Worm (Caenorhabditis elegans): ENCODE data around the gene bgnt-1.4.

bgnt-1.4 gene

DNA sequence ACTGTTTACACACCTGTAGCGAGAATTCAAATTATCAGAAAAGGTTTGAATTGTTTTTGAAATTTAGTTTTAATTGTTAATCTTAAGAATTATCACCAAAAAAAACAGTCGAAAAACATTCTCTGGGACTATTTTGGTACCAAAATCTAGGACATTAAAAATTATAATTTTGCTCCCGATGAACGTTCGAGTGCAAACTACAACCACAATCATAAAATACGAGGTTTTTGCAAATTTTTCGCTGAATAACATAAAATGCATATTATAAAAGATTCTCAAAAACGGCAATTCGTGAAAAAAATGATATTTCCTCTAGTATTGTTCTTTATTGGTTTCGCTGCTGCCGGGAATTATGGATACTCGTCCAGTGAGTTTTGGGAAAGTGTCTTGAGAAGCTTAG lies 29.6 kb downstream of the bgnt-1.4 start, which contains the start of gene R02F11.12:
R02F11.12 (plus strand) TSS at position 301 of the 400 bp plus-strand sequence.
- TF ChIP-seq hlh-15 (tag; optimal IDR thresholded peaks at IDR 0.05) (no peak), ceh-19 (GFP tag; optimal IDR thresholded peaks at IDR 0.05) (no peak), che-1 (tag; optimal IDR thresholded peaks at IDR 0.05) (no peak), ceh-34 (tag; optimal IDR thresholded peaks at IDR 0.05) (no peak), ceh-18 (tag; optimal IDR thresholded peaks at IDR 0.05) (no peak), ceh-2 (tag; optimal IDR thresholded peaks at IDR 0.05) (no peak), nhr-11 (tag; optimal IDR thresholded peaks at IDR 0.05) (no peak), unc-86 (tag; optimal IDR thresholded peaks at IDR 0.05) (no peak), tbx-7 (tag; optimal IDR thresholded peaks at IDR 0.05) (no peak), fax-1 (tag; optimal IDR thresholded peaks at IDR 0.05) (no peak), odd-2 (tag; optimal IDR thresholded peaks at IDR 0.05) (no peak), pqm-1 (tag; optimal IDR thresholded peaks at IDR 0.05) (no peak)

DNA sequence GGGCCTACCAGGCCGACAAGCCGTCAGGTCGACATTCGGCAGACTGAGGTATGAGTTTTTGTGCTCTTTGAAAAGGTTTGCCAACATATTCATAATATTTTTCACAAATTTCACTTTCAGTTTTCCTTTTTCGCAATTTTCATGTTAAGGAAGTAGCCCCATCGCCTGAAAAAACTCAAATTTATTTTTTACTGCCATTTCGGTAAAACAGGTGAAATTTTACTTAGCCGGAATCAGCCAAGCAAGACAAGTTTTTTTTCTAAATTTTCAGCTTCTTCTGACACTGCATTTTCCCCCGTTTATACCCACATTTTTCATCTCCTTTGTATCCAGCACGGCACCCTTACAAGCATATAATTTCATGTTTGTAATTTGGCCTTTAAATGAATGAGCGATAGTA lies 30.8 kb downstream of the bgnt-1.4 start, which contains the start of gene R02F11.11:
R02F11.11 (plus strand) TSS at position 301 of the 400 bp plus-strand sequence.
- TF ChIP-seq ceh-14 (tag; optimal IDR thresholded peaks at IDR 0.05): no peak
- TF ChIP-seq ceh-31 (tag; optimal IDR thresholded peaks at IDR 0.05): no peak
- TF ChIP-seq unc-86 (tag; optimal IDR thresholded peaks at IDR 0.05): no peak
- no peak for TF ChIP-seq ceh-22 (tag; optimal IDR thresholded peaks at IDR 0.05)
- TF ChIP-seq fax-1 (tag; optimal IDR thresholded peaks at IDR 0.05): no peak

DNA sequence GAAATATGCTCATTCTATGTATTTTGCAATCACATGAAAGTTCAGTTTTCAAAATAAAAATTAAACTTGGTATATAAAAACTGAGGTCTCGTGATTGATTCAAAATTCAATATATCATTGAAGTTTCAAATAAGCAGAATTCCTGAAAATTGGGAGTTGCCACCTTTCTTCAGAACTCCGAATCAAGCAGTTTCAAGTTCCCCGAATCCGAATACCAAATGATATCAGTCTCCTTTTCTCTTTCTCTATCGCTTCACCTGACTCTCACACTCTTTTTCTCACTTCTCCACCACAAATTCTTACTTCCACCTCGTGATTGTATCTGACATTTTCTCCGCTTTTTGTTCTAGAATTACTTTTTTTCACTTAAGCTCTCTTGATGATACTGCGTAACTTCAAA lies 33.5 kb downstream of the bgnt-1.4 start, which contains the start of gene R02F11.2:
R02F11.2 (plus strand) TSS at position 292 of the 400 bp plus-strand sequence.
- no peak for TF ChIP-seq hlh-30 (tag; optimal IDR thresholded peaks at IDR 0.05; ENCODE audit: insufficient read depth)
- no peak for TF ChIP-seq pag-3 (tag; optimal IDR thresholded peaks at IDR 0.05; ENCODE audit: borderline replicate concordance)
- no peak for TF ChIP-seq mec-3 (tag; optimal IDR thresholded peaks at IDR 0.05; ENCODE audit: borderline replicate concordance)
- no peak for TF ChIP-seq syd-9 (tag; optimal IDR thresholded peaks at IDR 0.05)
- no peak for TF ChIP-seq ceh-14 (tag; optimal IDR thresholded peaks at IDR 0.05)

ce11 chrV:4800794-4801193 lies 40.0 kb downstream of the bgnt-1.4 start, which contains the start of gene R02F11.1:
Gene R02F11.1, plus strand, starts transcription at chrV:4801094.
- no peak for TF ChIP-seq gmeb-2 (tag; optimal IDR thresholded peaks at IDR 0.05)

DNA sequence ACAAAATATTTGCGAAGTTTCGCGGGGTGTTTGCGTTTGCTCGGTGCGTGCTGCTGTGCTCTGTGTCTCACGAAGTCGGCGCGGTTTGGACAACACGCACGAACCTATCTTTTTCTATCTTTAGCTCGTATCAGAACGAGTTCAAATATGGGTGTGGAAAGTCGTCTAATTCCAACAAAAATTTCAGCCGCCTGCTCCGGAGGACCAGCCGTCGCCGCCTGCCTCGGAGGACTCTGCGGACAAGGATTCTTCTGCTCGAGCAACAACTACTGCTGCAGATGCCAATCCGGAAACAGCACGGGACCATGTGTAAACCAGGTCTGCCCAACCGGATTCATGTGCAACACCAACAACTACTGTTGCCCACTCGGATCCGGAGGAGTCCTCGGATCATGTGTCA lies 41.2 kb downstream of the bgnt-1.4 start:
- TF ChIP-seq syd-9 (tag; optimal IDR thresholded peaks at IDR 0.05) (no peak), pqm-1 (tag; optimal IDR thresholded peaks at IDR 0.05) (no peak), odd-2 (tag; optimal IDR thresholded peaks at IDR 0.05) (no peak), F13H6.1 (tag; optimal IDR thresholded peaks at IDR 0.05) (no peak), tbx-2 (tag; optimal IDR thresholded peaks at IDR 0.05) (no peak), K02D7.2 (tag; optimal IDR thresholded peaks at IDR 0.05) (no peak), nhr-232 (tag; optimal IDR thresholded peaks at IDR 0.05) (no peak), ref-2 (tag; optimal IDR thresholded peaks at IDR 0.05) (no peak), ceh-48 (tag; optimal IDR thresholded peaks at IDR 0.05) (no peak), sdc-2 (tag; optimal IDR thresholded peaks at IDR 0.05) (no peak), fax-1 (tag; optimal IDR thresholded peaks at IDR 0.05) (no peak), dve-1 (tag; optimal IDR thresholded peaks at IDR 0.05) (no peak), hlh-13 (GFP tag; optimal IDR thresholded peaks at IDR 0.05) (no peak), ztf-16 (tag; optimal IDR thresholded peaks at IDR 0.05) (no peak), unc-3 (GFP tag; conservative IDR thresholded peaks at IDR 0.05) (no peak), unc-3 (tag; optimal IDR thresholded peaks at IDR 0.05) (no peak), mec-3 (tag; optimal IDR thresholded peaks at IDR 0.05; ENCODE audit: borderline replicate concordance) (no peak), lim-6 (tag; optimal IDR thresholded peaks at IDR 0.05) (no peak), pros-1 (tag; optimal IDR thresholded peaks at IDR 0.05) (no peak), ceh-24 (tag; optimal IDR thresholded peaks at IDR 0.05) (no peak), ceh-14 (tag; optimal IDR thresholded peaks at IDR 0.05) (no peak)

Measured in whole organism, late embryonic.